Worm (Caenorhabditis elegans) whole organism, young adult: ENCODE measurements around the gene cyp-32B1.

ENCODE experiments used
- ceh-58 ChIP-seq: fragments of 200-800 bp; sonication (Bioruptor generic); IDR thresholded peaks from 2 replicates; pipeline ENCODE4 v1.3.6; 2022; ENCODE audit warnings: missing genetic modification characterization, missing compliant biosample characterization
- egl-44 ChIP-seq: fragments of 200-800 bp; sonication (Bioruptor generic); IDR thresholded peaks from 2 replicates; pipeline ENCODE4 v1.3.6; 2022; ENCODE audit warnings: missing genetic modification reagents, missing genetic modification characterization, missing compliant biosample characterization
- hlh-26 ChIP-seq: fragments of 200-800 bp; sonication (Bioruptor generic); conservative IDR thresholded peaks from 2 replicates; pipeline ENCODE4 v1.3.6; 2022; ENCODE audit warnings: missing genetic modification reagents, missing genetic modification characterization, missing compliant biosample characterization
- pha-4 ChIP-seq: fragments of 150-350 bp; sonication (generic microtip); optimal IDR thresholded peaks from 2 replicates; lab custom pipeline; 2014; ENCODE audit warnings: missing biosample characterization, missing genetic modification reagents, missing genetic modification characterization
- unc-130 ChIP-seq: sonication (generic microtip); optimal IDR thresholded peaks from 2 replicates; lab custom pipeline; 2016; ENCODE audit warnings: missing genetic modification reagents, missing genetic modification characterization, missing compliant biosample characterization

ce11 chrV:2238012-2238411 is 36.8 kb upstream of the cyp-32B1 start:
- TF ChIP-seq ceh-58 (GFP tag; lab: Robert Waterston, UW): no peak
- TF ChIP-seq egl-44: no peak
- TF ChIP-seq hlh-26 (GFP tag; lab: Robert Waterston, UW): no peak
- TF ChIP-seq unc-130 (GFP tag; lab: Kevin White, UChicago): no peak
- no peak for TF ChIP-seq pha-4 (tag; lab: Kevin White, UChicago)
